Worm (Caenorhabditis elegans) whole organism, L2 larva: ENCODE results near the gene R03E9.2.

ENCODE experiments used
- ama-1 ChIP-seq: fragments of 150-350 bp; optimal IDR thresholded peaks from 2 replicates; lab custom pipeline; 2018; ENCODE audit warnings: inconsistent platforms
- elt-3 ChIP-seq: sonication (generic microtip); optimal IDR thresholded peaks from 2 replicates; lab custom pipeline; 2017; ENCODE audit warnings: missing biosample characterization, missing genetic modification characterization
- lin-13 ChIP-seq: fragments of 150-350 bp; optimal IDR thresholded peaks from 2 replicates; lab custom pipeline; 2014; ENCODE audit warnings: missing biosample characterization, missing genetic modification reagents, missing genetic modification characterization
- mbf-1 ChIP-seq: sonication (generic microtip); optimal IDR thresholded peaks from 2 replicates; lab custom pipeline; 2017; ENCODE audit warnings: missing biosample characterization, missing genetic modification characterization
- nhr-129 ChIP-seq: fragments of 150-350 bp; optimal IDR thresholded peaks from 2 replicates; lab custom pipeline; 2014; ENCODE audit warnings: missing biosample characterization, missing genetic modification characterization

- TF ChIP-seq nhr-129 (tag; lab: Kevin White, UChicago) (peak; percentile 70), mbf-1 (tag; lab: Kevin White, UChicago) (no peak), ama-1 (lab: Kevin White, UChicago) (no peak), lin-13 (GFP tag; lab: Kevin White, UChicago) (no peak), elt-3 (tag; lab: Kevin White, UChicago) (no peak)
These were observed 8.4 kb upstream of the R03E9.2 start for ce11 chrX:6741532-6741931.
